Fruit fly (Drosophila melanogaster): ENCODE data around the gene Obp83g.

The Obp83g gene

DNA sequence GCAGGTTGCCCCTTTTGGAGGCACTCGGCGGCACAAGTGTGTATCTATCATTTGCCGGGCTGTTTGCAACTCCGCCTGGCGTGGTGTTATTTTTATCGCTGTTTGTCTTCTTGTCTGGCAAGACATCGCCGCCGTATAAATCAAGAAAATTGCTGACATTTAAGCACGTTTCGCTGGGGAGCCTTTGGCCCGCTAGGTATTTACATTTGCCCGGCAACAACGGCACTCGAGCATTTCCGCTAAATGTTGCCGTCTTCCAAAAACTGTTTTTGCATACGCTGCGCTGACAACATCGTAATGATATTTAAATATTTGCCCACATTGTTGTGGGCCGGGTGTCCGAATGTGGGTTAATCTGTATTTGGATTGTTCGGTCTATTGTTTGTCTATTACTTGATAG, 13.8 kb downstream of the Obp83g start:
- no peak for TF ChIP-seq CTCF (optimal IDR thresholded peaks at IDR 0.05)
- no peak for TF ChIP-seq CG8478 (optimal IDR thresholded peaks at IDR 0.05)

DNA sequence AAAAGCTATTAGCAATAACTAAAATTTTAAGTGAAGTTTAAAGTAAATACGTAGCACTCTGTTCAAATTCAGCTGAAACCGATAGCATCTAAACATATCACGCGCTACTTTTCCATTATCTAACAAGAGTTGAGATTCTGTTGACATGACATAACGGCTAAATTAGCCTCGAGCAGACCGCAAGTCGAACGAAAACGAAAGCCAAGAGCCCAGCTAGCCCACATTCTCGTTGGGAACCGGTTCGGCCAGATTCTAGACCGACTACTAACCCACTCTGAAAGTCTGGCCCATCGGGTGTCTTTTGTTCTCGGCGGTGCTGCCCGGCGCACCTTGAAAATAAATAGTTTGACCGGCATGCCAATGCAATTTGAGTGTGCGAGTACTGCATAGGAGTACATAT, 15.1 kb downstream of the Obp83g start:
- TF ChIP-seq CG8478 (optimal IDR thresholded peaks at IDR 0.05) (no peak), CTCF (optimal IDR thresholded peaks at IDR 0.05) (no peak)

DNA sequence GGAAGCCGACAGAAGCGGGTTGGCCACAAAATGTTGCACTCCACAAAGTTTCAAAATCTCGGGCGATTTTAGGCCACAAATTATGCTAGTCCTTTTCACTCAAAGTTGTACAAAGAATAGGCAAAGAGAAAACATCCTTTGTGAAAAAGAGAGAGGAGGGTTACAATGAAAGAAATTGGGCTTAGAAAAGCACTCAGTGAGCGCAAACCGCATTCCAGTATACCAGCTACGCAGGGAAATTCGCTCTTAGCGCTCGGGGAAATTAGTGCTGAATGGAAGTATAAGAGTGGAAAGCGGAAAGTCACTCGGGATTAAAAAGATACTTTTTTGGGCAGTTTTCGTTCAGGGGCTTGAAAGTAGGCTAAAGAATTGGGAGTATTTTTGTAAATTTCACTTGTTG, 30.0 kb downstream of the Obp83g start:
- TF ChIP-seq CTCF (optimal IDR thresholded peaks at IDR 0.05) (no peak), CG8478 (optimal IDR thresholded peaks at IDR 0.05) (no peak)

DNA sequence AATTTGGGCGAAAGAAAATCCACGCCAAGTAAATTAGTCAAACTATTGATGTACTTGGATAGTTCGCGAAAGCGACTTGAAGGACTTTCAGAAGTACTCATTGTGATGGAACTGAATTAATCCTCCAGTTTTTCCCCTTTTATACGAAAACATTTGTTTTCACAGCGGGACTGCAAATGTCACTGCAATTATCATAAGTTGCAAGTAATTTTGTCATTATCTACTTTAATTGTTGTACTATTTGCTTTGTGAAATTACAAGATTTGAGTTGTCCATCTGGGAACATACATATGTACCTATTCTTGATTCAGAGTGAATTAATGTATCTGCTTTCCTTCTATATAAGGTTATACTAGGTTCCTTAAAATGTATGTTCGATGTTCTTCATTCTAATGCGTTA, 33.9 kb downstream of the Obp83g start, which contains the start of gene Or83c:
Gene Or83c (minus strand): TSS at position 101 of the 400 bp plus-strand sequence.
- TF ChIP-seq CG8478 (optimal IDR thresholded peaks at IDR 0.05) (no peak), CTCF (optimal IDR thresholded peaks at IDR 0.05) (no peak)

All from S2 (cell line).